Worm (Caenorhabditis elegans) whole organism, young adult: ENCODE measurements around the gene F42C5.9.

Source experiments
- F23B12.7 ChIP-seq: sonication (generic microtip); optimal IDR thresholded peaks from 2 replicates; lab custom pipeline; 2017; ENCODE audit warnings: missing genetic modification characterization, mild to moderate bottlenecking, missing compliant biosample characterization, antibody characterized with exemption, moderate library complexity; ENCODE audit not compliant: insufficient read depth
- F49E8.2 ChIP-seq: sonication (generic microtip); optimal IDR thresholded peaks from 3 replicates; lab custom pipeline; 2017; ENCODE audit warnings: missing genetic modification characterization, mild to moderate bottlenecking, missing compliant biosample characterization, antibody characterized with exemption, moderate library complexity; ENCODE audit not compliant: insufficient read depth
- F57C9.4 ChIP-seq: sonication (generic microtip); optimal IDR thresholded peaks from 2 replicates; lab custom pipeline; 2017; ENCODE audit warnings: mild to moderate bottlenecking, missing genetic modification characterization, missing compliant biosample characterization
- ama-1 ChIP-seq, 3 experiments: fragments of 150-350 bp in 1 of 3; sonication (generic microtip) in 2 of 3; optimal IDR thresholded peaks; 2 replicates each; lab custom pipeline; 2014 to 2018; ENCODE audit warnings: missing biosample characterization in 2 of 3, missing genetic modification characterization in 2 of 3, missing genetic modification reagents in 2 of 3
- egl-44 ChIP-seq: fragments of 200-800 bp; sonication (Bioruptor generic); IDR thresholded peaks from 2 replicates; pipeline ENCODE4 v1.3.6; 2022; ENCODE audit warnings: missing genetic modification reagents, missing genetic modification characterization, missing compliant biosample characterization
- hlh-26 ChIP-seq: fragments of 200-800 bp; sonication (Bioruptor generic); conservative IDR thresholded peaks from 2 replicates; pipeline ENCODE4 v1.3.6; 2022; ENCODE audit warnings: missing genetic modification reagents, missing genetic modification characterization, missing compliant biosample characterization
- lin-35 ChIP-seq, 3 experiments: fragments of 150-350 bp in 2 of 3; sonication (generic microtip) in 1 of 3; optimal IDR thresholded peaks; 2 replicates each; lab custom pipeline; 2014 to 2018; ENCODE audit warnings: missing biosample characterization in 3 of 3, missing genetic modification characterization in 3 of 3, missing genetic modification reagents in 3 of 3
- lin-54 ChIP-seq: fragments of 200-800 bp; sonication (Bioruptor generic); optimal IDR thresholded peaks from 2 replicates; lab custom pipeline; 2018; ENCODE audit warnings: mild to moderate bottlenecking, missing genetic modification characterization, missing compliant biosample characterization
- madf-3 ChIP-seq: fragments of 200-800 bp; sonication (Bioruptor generic); IDR thresholded peaks from 2 replicates; pipeline ENCODE4 v1.3.6; 2022; ENCODE audit warnings: missing genetic modification reagents, missing genetic modification characterization, missing compliant biosample characterization
- snpc-4 ChIP-seq, 5 experiments: fragments of 150-350 bp in 1 of 5; sonication (generic microtip) in 4 of 5; optimal IDR thresholded peaks; 2 replicates each; lab custom pipeline; 2014 to 2018; ENCODE audit warnings: missing genetic modification characterization in 5 of 5, missing biosample characterization in 3 of 5, antibody characterized with exemption in 2 of 5, mild to moderate bottlenecking in 2 of 5, missing compliant biosample characterization in 2 of 5, missing genotype in 2 of 5, moderate library complexity in 2 of 5, missing genetic modification reagents in 1 of 5
- zim-3 ChIP-seq: sonication (generic microtip); optimal IDR thresholded peaks from 2 replicates; lab custom pipeline; 2017; ENCODE audit warnings: mild to moderate bottlenecking, missing genetic modification characterization, moderate library complexity, missing compliant biosample characterization
- ztf-22 ChIP-seq: fragments of 200-800 bp; sonication (Bioruptor generic); optimal IDR thresholded peaks from 2 replicates; lab custom pipeline; 2018; ENCODE audit warnings: mild to moderate bottlenecking, missing genetic modification characterization, moderate library complexity, missing compliant biosample characterization

- TF ChIP-seq F23B12.7 (tag; lab: Kevin White, UChicago) (no peak), F49E8.2 (tag; lab: Kevin White, UChicago) (no peak), egl-44 (GFP tag; lab: Robert Waterston, UW) (no peak), lin-54 (GFP tag; lab: Kevin White, UChicago) (no peak), madf-3 (GFP tag; lab: Robert Waterston, UW) (no peak), lin-35 (GFP tag; optimal IDR thresholded peaks at IDR 0.05; lab: Kevin White, UChicago) (no peak), F57C9.4 (tag; lab: Kevin White, UChicago) (no peak), ztf-22 (GFP tag; lab: Kevin White, UChicago) (no peak), hlh-26 (GFP tag; lab: Robert Waterston, UW) (no peak), snpc-4 (GFP tag; optimal IDR thresholded peaks at IDR 0.05; lab: Kevin White, UChicago) (no peak), snpc-4 (tag; optimal IDR thresholded peaks at IDR 0.05; lab: Kevin White, UChicago) (no peak), ama-1 (optimal IDR thresholded peaks at IDR 0.05; lab: Kevin White, UChicago) (no peak), ama-1 (GFP tag; optimal IDR thresholded peaks at IDR 0.05; lab: Kevin White, UChicago) (no peak), zim-3 (no peak)
These were observed 25.8 kb downstream of the F42C5.9 start for ce11 chrIV:7291066-7291465.
